Fruit fly (Drosophila melanogaster): ENCODE measurements around the gene side-VII.

side-VII gene

dm6 chr3R:9743995-9744394 lies 4.2 kb upstream of the side-VII start:
- TF ChIP-seq usp (GFP tag; optimal IDR thresholded peaks at IDR 0.05), result no peak
- peak; percentile 98 for TF ChIP-seq Dfd (GFP tag; optimal IDR thresholded peaks at IDR 0.05)

DNA sequence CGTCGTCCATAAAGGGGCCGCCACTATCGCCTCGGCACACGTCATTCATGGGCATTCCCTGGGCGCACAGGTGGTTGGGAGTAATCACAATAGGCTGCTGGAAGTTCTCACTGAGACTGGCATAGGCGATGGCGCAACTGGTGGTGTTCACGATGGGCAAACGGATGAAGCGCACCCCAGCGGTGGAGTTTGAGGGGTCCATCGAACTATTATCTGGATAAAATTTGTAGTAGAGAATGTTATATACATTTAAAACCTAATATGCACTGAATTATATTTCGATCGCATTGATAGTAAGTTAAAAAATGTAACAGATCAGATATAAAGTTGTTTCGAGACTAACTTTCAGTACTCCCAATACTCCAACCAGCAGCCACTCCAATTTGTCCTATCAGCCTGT lies 3.4 kb upstream of the side-VII start, which contains the start of gene CG31415:
Gene CG31415, plus strand, starts transcription at position 301 of the 400 bp plus-strand sequence.
- TF ChIP-seq woc (GFP tag; optimal IDR thresholded peaks at IDR 0.05), result no peak
- TF ChIP-seq ey (GFP tag; optimal IDR thresholded peaks at IDR 0.05), result no peak
- no peak for TF ChIP-seq dsf (GFP tag; optimal IDR thresholded peaks at IDR 0.05; ENCODE audit: borderline replicate concordance)
- no peak for TF ChIP-seq Mio (GFP tag; optimal IDR thresholded peaks at IDR 0.05)
- no peak for TF ChIP-seq brk (GFP tag; optimal IDR thresholded peaks at IDR 0.05)

- TF ChIP-seq jim (GFP tag; optimal IDR thresholded peaks at IDR 0.05), result no peak
- TF ChIP-seq woc (GFP tag; optimal IDR thresholded peaks at IDR 0.05), result peak; percentile 39
- TF ChIP-seq GATAd (GFP tag; optimal IDR thresholded peaks at IDR 0.05), result no peak
- TF ChIP-seq CG32264 (GFP tag; optimal IDR thresholded peaks at IDR 0.05), result no peak
- TF ChIP-seq dsf (GFP tag; optimal IDR thresholded peaks at IDR 0.05; ENCODE audit: borderline replicate concordance), result no peak
- TF ChIP-seq tai (GFP tag; optimal IDR thresholded peaks at IDR 0.05), result no peak
- TF ChIP-seq Abd-B (GFP tag; optimal IDR thresholded peaks at IDR 0.05), result no peak
- no peak for TF ChIP-seq dl (GFP tag; optimal IDR thresholded peaks at IDR 0.05; ENCODE audit: insufficient read depth in 1 of 2, partially characterized antibody in 2 of 2)
- peak; percentile 32 for TF ChIP-seq sage (GFP tag; optimal IDR thresholded peaks at IDR 0.05)
- no peak for TF ChIP-seq dmrt93B (GFP tag; optimal IDR thresholded peaks at IDR 0.05)
- TF ChIP-seq Dfd (GFP tag; optimal IDR thresholded peaks at IDR 0.05), result no peak
- no peak for TF ChIP-seq fru (GFP tag; optimal IDR thresholded peaks at IDR 0.05)
- TF ChIP-seq pan (optimal IDR thresholded peaks at IDR 0.05), result no peak
- no peak for TF ChIP-seq N (GFP tag; optimal IDR thresholded peaks at IDR 0.05)
- no peak for TF ChIP-seq Hnf4 (GFP tag; optimal IDR thresholded peaks at IDR 0.05)
- no peak for TF ChIP-seq Mio (GFP tag; optimal IDR thresholded peaks at IDR 0.05)
- no peak for TF ChIP-seq psq (GFP tag; optimal IDR thresholded peaks at IDR 0.05)
- TF ChIP-seq brk (GFP tag; optimal IDR thresholded peaks at IDR 0.05), result no peak
- no peak for TF ChIP-seq Jra (GFP tag; optimal IDR thresholded peaks at IDR 0.05)
- TF ChIP-seq sv (GFP tag; optimal IDR thresholded peaks at IDR 0.05), result no peak
- TF ChIP-seq Rel (GFP tag; optimal IDR thresholded peaks at IDR 0.05), result no peak
- TF ChIP-seq Rel (tag; optimal IDR thresholded peaks at IDR 0.05), result peak; percentile 68
- no peak for TF ChIP-seq rgr (GFP tag; optimal IDR thresholded peaks at IDR 0.05)
- TF ChIP-seq Dif (GFP tag; optimal IDR thresholded peaks at IDR 0.05; ENCODE audit: partially characterized antibody), result no peak
- TF ChIP-seq usp (GFP tag; optimal IDR thresholded peaks at IDR 0.05), result no peak
- no peak for TF ChIP-seq Vsx2 (GFP tag; optimal IDR thresholded peaks at IDR 0.05; ENCODE audit: partially characterized antibody)
Observed at dm6 chr3R:9740713-9741112, 934 bp upstream of the side-VII start, which contains the start of gene Pnn. TSS of gene Pnn (plus strand) at chr3R:9740899.

DNA sequence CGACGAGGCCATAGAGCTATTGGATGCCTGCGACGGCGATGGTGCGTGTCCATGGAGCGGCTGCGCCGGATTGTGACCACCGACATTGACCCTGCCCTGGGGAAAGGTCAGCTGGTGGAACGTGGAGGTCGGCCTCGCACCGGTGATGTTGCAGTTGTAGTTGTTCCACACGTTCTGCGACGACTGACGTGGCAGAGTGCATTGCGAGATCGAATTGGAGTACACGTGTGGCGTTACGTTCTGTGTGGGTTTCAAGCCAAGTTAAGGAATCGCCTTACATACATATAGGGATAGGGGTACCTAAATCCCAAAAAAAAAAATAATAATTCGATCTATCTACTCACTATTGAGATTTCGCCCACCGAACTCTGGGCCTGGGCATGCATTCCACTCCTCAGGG lies 4.6 kb downstream of the side-VII start:
- TF ChIP-seq tai (GFP tag; optimal IDR thresholded peaks at IDR 0.05), result no peak
- TF ChIP-seq Dif (GFP tag; optimal IDR thresholded peaks at IDR 0.05; ENCODE audit: partially characterized antibody), result no peak
- no peak for TF ChIP-seq ey (GFP tag; optimal IDR thresholded peaks at IDR 0.05)

DNA sequence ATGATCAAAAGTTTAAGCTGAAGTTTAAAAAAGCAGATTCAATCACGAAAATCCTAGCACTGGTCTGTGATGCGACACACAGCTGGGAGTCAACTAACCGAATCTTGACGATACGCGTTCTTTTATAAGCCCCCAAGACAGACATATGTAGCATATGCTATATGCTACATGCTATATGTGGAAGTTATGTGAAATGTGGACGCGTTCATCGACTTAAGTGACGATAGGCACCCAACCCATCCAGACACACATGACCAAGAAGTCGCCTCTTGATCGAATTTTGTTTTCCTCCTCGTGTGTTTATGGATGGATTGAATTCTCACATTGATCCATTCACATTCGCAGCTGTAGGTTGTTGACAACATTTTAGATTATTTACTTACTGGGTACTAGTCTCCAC lies 6.6 kb downstream of the side-VII start, which contains the start of gene alphaTub85E:
Gene alphaTub85E, minus strand, starts transcription at position 101 of the 400 bp plus-strand sequence.
- TF ChIP-seq dmrt93B (GFP tag; optimal IDR thresholded peaks at IDR 0.05) (no peak), sv (GFP tag; optimal IDR thresholded peaks at IDR 0.05) (no peak), ey (GFP tag; optimal IDR thresholded peaks at IDR 0.05) (no peak), pan (optimal IDR thresholded peaks at IDR 0.05) (no peak)

dm6 chr3R:9730784-9731183 lies 9.0 kb downstream of the side-VII start, which contains the start of gene FoxP:
TSS of gene FoxP (minus strand) at chr3R:9730872.
- TF ChIP-seq Dif (GFP tag; optimal IDR thresholded peaks at IDR 0.05; ENCODE audit: partially characterized antibody) (peak; percentile 59), N (GFP tag; optimal IDR thresholded peaks at IDR 0.05) (no peak), brk (GFP tag; optimal IDR thresholded peaks at IDR 0.05) (no peak), Hr78 (GFP tag; optimal IDR thresholded peaks at IDR 0.05) (no peak), Vsx2 (GFP tag; optimal IDR thresholded peaks at IDR 0.05; ENCODE audit: partially characterized antibody) (peak; percentile 94)

All from whole organism, wandering third instar larva.